Fruit fly (Drosophila melanogaster): ENCODE results near the gene Obp69a.

dm6 chr3L:12392068-12392467, 3.9 kb upstream of the Obp69a start:
- TF ChIP-seq Dll (optimal IDR thresholded peaks at IDR 0.05) (no peak), EcR (GFP tag; optimal IDR thresholded peaks at IDR 0.05) (no peak), usp (GFP tag; optimal IDR thresholded peaks at IDR 0.05) (no peak), psq (optimal IDR thresholded peaks at IDR 0.05) (no peak), pan (optimal IDR thresholded peaks at IDR 0.05) (no peak)
